Worm (Caenorhabditis elegans) whole organism, L4 larva: ENCODE results near the gene msp-36.

Experiments used
- F49E8.2 ChIP-seq: sonication (generic microtip); optimal IDR thresholded peaks from 2 replicates; lab custom pipeline; 2016; ENCODE audit warnings: missing compliant biosample characterization, mild to moderate bottlenecking, missing genetic modification characterization, borderline replicate concordance
- T20F7.1 ChIP-seq: fragments of 200-800 bp; sonication (Bioruptor generic); optimal IDR thresholded peaks from 2 replicates; lab custom pipeline; 2018; ENCODE audit warnings: mild to moderate bottlenecking, missing genetic modification characterization, missing compliant biosample characterization
- Y105C5A.15 ChIP-seq: fragments of 200-800 bp; sonication (Bioruptor generic); IDR thresholded peaks from 2 replicates; pipeline ENCODE4 v1.3.6; 2022; ENCODE audit warnings: missing genetic modification characterization, missing compliant biosample characterization
- Y75B8A.6 ChIP-seq: fragments of 200-800 bp; sonication (Bioruptor generic); IDR thresholded peaks from 2 replicates; pipeline ENCODE4 v1.3.6; 2022; ENCODE audit warnings: missing genetic modification reagents, missing genetic modification characterization, missing compliant biosample characterization
- aha-1 ChIP-seq: fragments of 150-350 bp; peaks from one replicate; lab custom pipeline; 2014; ENCODE audit warnings: missing biosample characterization, missing genetic modification characterization
- aly-2 ChIP-seq: sonication (generic microtip); optimal IDR thresholded peaks from 2 replicates; lab custom pipeline; 2018; ENCODE audit warnings: missing biosample characterization, missing genetic modification characterization
- ceh-20 ChIP-seq: fragments of 200-800 bp; sonication (Bioruptor generic); IDR thresholded peaks from 2 replicates; pipeline ENCODE4 v1.3.6; 2022; ENCODE audit warnings: missing genetic modification reagents, missing genetic modification characterization, missing compliant biosample characterization
- ceh-62 ChIP-seq: sonication (generic microtip); optimal IDR thresholded peaks from 2 replicates; lab custom pipeline; 2017; ENCODE audit warnings: missing biosample characterization, missing genetic modification characterization
- daf-16 ChIP-seq, 3 experiments: sonication (generic microtip); optimal IDR thresholded peaks; 2 replicates each; lab custom pipeline; 2016 to 2017; ENCODE audit warnings: missing genetic modification characterization in 3 of 3, missing genetic modification reagents in 3 of 3, mild to moderate bottlenecking in 2 of 3, missing compliant biosample characterization in 2 of 3, missing biosample characterization in 1 of 3, moderate library complexity in 1 of 3
- daf-8 ChIP-seq: fragments of 200-800 bp; sonication (Bioruptor generic); IDR thresholded peaks from 2 replicates; pipeline ENCODE4 v1.3.6; 2022; ENCODE audit warnings: missing genetic modification characterization, missing compliant biosample characterization
- dmd-6 ChIP-seq: fragments of 200-800 bp; sonication (Bioruptor generic); IDR thresholded peaks from 2 replicates; pipeline ENCODE4 v1.3.6; 2022; ENCODE audit warnings: missing genetic modification reagents, missing genetic modification characterization, missing compliant biosample characterization
- dmd-8 ChIP-seq: fragments of 200-800 bp; sonication (Bioruptor generic); IDR thresholded peaks from 2 replicates; pipeline ENCODE4 v1.3.6; 2022; ENCODE audit warnings: missing genetic modification characterization, missing compliant biosample characterization
- dpl-1 ChIP-seq: fragments of 150-350 bp; optimal IDR thresholded peaks from 2 replicates; lab custom pipeline; 2014; ENCODE audit warnings: missing biosample characterization, missing genetic modification reagents, missing genetic modification characterization
- egl-43 ChIP-seq: fragments of 200-800 bp; sonication (Bioruptor generic); IDR thresholded peaks from 2 replicates; pipeline ENCODE4 v1.3.6; 2022; ENCODE audit warnings: missing genetic modification reagents, missing genetic modification characterization, missing compliant biosample characterization
- lim-7 ChIP-seq: fragments of 200-800 bp; sonication (Bioruptor generic); IDR thresholded peaks from 2 replicates; pipeline ENCODE4 v1.3.6; 2022; ENCODE audit warnings: missing genetic modification characterization, missing compliant biosample characterization
- lin-1 ChIP-seq: fragments of 200-800 bp; sonication (Bioruptor generic); IDR thresholded peaks from 2 replicates; pipeline ENCODE4 v1.3.6; 2022; ENCODE audit warnings: missing genetic modification reagents, missing genetic modification characterization, missing compliant biosample characterization
- lin-38 ChIP-seq: fragments of 200-800 bp; sonication (Bioruptor generic); IDR thresholded peaks from 2 replicates; pipeline ENCODE4 v1.3.6; 2022; ENCODE audit warnings: missing genetic modification reagents, missing genetic modification characterization, missing compliant biosample characterization
- madf-9 ChIP-seq: fragments of 200-800 bp; sonication (Bioruptor generic); conservative IDR thresholded peaks from 2 replicates; pipeline ENCODE4 v1.3.6; 2022; ENCODE audit warnings: missing genetic modification reagents, missing genetic modification characterization, missing compliant biosample characterization
- mdl-1 ChIP-seq, 2 experiments: fragments of 150-350 bp in 1 of 2; sonication (generic microtip) in 1 of 2; optimal IDR thresholded peaks; 2 replicates each; lab custom pipeline; 2014 to 2017; ENCODE audit warnings: missing biosample characterization in 2 of 2, missing genetic modification characterization in 2 of 2
- mdt-29 ChIP-seq: fragments of 200-800 bp; sonication (Bioruptor generic); IDR thresholded peaks from 2 replicates; pipeline ENCODE4 v1.3.6; 2022; ENCODE audit warnings: missing genetic modification reagents, missing genetic modification characterization, missing compliant biosample characterization
- mes-2 ChIP-seq: sonication (generic microtip); optimal IDR thresholded peaks from 2 replicates; lab custom pipeline; 2016; ENCODE audit warnings: missing genotype, mild to moderate bottlenecking, missing genetic modification characterization, missing compliant biosample characterization; ENCODE audit not compliant: poor library complexity, severe bottlenecking
- nhr-102 ChIP-seq: sonication (generic microtip); optimal IDR thresholded peaks from 2 replicates; lab custom pipeline; 2016; ENCODE audit warnings: mild to moderate bottlenecking, missing genetic modification characterization, moderate library complexity, missing compliant biosample characterization
- nhr-237 ChIP-seq: sonication (generic microtip); optimal IDR thresholded peaks from 2 replicates; lab custom pipeline; 2017; ENCODE audit warnings: missing biosample characterization, missing genetic modification characterization
- nhr-28 ChIP-seq: fragments of 150-350 bp; optimal IDR thresholded peaks from 2 replicates; lab custom pipeline; 2014; ENCODE audit warnings: missing biosample characterization, missing genetic modification characterization
- nhr-48 ChIP-seq: sonication (generic microtip); optimal IDR thresholded peaks from 2 replicates; lab custom pipeline; 2016; ENCODE audit warnings: mild to moderate bottlenecking, missing genetic modification characterization, missing compliant biosample characterization
- nhr-76 ChIP-seq: fragments of 150-350 bp; optimal IDR thresholded peaks from 2 replicates; lab custom pipeline; 2014; ENCODE audit warnings: missing biosample characterization, missing genetic modification characterization
- pha-4 ChIP-seq, 2 experiments: fragments of 150-350 bp in 1 of 2; fragments of 200-800 bp in 1 of 2; sonication (Bioruptor generic) in 1 of 2; IDR thresholded peaks in 1 of 2; optimal IDR thresholded peaks in 1 of 2; 2 replicates each; pipeline versions ENCODE4 v1.3.6 to Lab custom; 2014 to 2022; ENCODE audit warnings: missing genetic modification characterization in 2 of 2, missing genetic modification reagents in 2 of 2, missing biosample characterization in 1 of 2, missing compliant biosample characterization in 1 of 2
- php-3 ChIP-seq: fragments of 200-800 bp; sonication (Bioruptor generic); IDR thresholded peaks from 2 replicates; pipeline ENCODE4 v1.3.6; 2022; ENCODE audit warnings: missing genetic modification reagents, missing genetic modification characterization, missing compliant biosample characterization
- pqm-1 ChIP-seq: sonication (generic microtip); optimal IDR thresholded peaks from 2 replicates; lab custom pipeline; 2017; ENCODE audit warnings: missing biosample characterization, missing genetic modification characterization
- snpc-4 ChIP-seq: fragments of 150-350 bp; optimal IDR thresholded peaks from 2 replicates; lab custom pipeline; 2014; ENCODE audit warnings: missing biosample characterization, missing genetic modification characterization
- spr-1 ChIP-seq: sonication (generic microtip); optimal IDR thresholded peaks from 2 replicates; lab custom pipeline; 2016; ENCODE audit warnings: mild to moderate bottlenecking, missing genetic modification characterization, missing compliant biosample characterization
- tag-97 ChIP-seq: fragments of 200-800 bp; sonication (Bioruptor generic); IDR thresholded peaks from 2 replicates; pipeline ENCODE4 v1.3.6; 2022; ENCODE audit warnings: missing genetic modification characterization, missing compliant biosample characterization
- unc-130 ChIP-seq: sonication (generic microtip); optimal IDR thresholded peaks from 2 replicates; lab custom pipeline; 2016; ENCODE audit warnings: missing genetic modification reagents, missing genetic modification characterization, missing compliant biosample characterization
- unc-62 ChIP-seq, 3 experiments: fragments of 150-350 bp in 1 of 3; sonication (generic microtip); optimal IDR thresholded peaks in 2 of 3; peaks in 1 of 3; 1 replicate in 1 of 3; 2 replicates in 2 of 3; lab custom pipeline; 2014 to 2017; ENCODE audit warnings: missing biosample characterization in 3 of 3, missing genetic modification characterization in 3 of 3, missing genetic modification reagents in 3 of 3, missing genotype in 1 of 3
- zfp-3 ChIP-seq: fragments of 200-800 bp; sonication (Bioruptor generic); conservative IDR thresholded peaks from 2 replicates; pipeline ENCODE4 v1.3.6; 2022; ENCODE audit warnings: missing genetic modification reagents, missing genetic modification characterization, missing compliant biosample characterization
- zip-2 ChIP-seq: fragments of 150-350 bp; optimal IDR thresholded peaks from 2 replicates; lab custom pipeline; 2014; ENCODE audit warnings: missing biosample characterization, missing genetic modification characterization
- ztf-7 ChIP-seq: fragments of 150-350 bp; optimal IDR thresholded peaks from 2 replicates; lab custom pipeline; 2014; ENCODE audit warnings: missing biosample characterization, missing genetic modification characterization

Gene msp-36

DNA sequence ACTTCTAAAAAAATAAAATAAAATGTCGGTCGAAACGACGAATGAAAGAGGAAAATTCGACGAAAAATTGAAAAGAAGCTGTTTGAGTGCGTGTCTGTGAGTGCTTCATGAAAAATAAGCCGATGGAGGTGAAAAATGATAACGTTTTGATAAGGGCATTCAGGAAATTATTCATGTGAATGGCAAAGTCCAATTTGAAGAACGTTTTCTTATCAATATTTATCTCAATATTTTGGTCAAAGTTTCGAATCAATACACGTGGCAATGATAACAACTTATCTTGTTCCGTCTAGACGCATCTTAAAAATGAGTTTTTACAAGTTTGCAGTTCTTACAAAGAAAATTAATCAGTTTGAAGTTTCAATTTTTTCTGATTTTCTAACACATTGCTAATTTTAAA, 36.1 kb upstream of the msp-36 start (continued):
- TF ChIP-seq pha-4 (GFP tag; IDR thresholded peaks at IDR 0.05; lab: Robert Waterston, UW) = 0 out of 2 replicates have a peak, but pooled peaks have one; percentile 16
- TF ChIP-seq pha-4 (tag; optimal IDR thresholded peaks at IDR 0.05; lab: Kevin White, UChicago) = no peak
- TF ChIP-seq T20F7.1 (GFP tag; lab: Kevin White, UChicago) = peak; percentile 21
- TF ChIP-seq ceh-20 = no peak
- peak; percentile 91 for TF ChIP-seq pqm-1
- TF ChIP-seq lin-1 (GFP tag; lab: Robert Waterston, UW) = 0 out of 2 replicates have a peak, but pooled peaks have one; percentile 11
- TF ChIP-seq egl-43 (GFP tag; lab: Robert Waterston, UW) = no peak
- peak in 1 of 2 experiments; percentile 38 for TF ChIP-seq daf-16 (GFP tag; optimal IDR thresholded peaks at IDR 0.05; lab: Kevin White, UChicago)
- TF ChIP-seq daf-16 (tag; optimal IDR thresholded peaks at IDR 0.05; lab: Kevin White, UChicago) = peak; percentile 88
- TF ChIP-seq nhr-76 (tag; lab: Kevin White, UChicago) = no peak
- peak; percentile 57 for TF ChIP-seq nhr-28
- no peak for TF ChIP-seq zfp-3 (GFP tag; lab: Robert Waterston, UW)
- no peak for TF ChIP-seq F49E8.2 (tag; lab: Kevin White, UChicago)
- no peak for TF ChIP-seq ceh-62 (tag; lab: Kevin White, UChicago)
- TF ChIP-seq Y75B8A.6 (GFP tag; lab: Robert Waterston, UW) = no peak
- TF ChIP-seq dmd-6 = peak; percentile 90
- TF ChIP-seq nhr-48 (tag; lab: Kevin White, UChicago) = peak; percentile 43
- TF ChIP-seq unc-62 (GFP tag; optimal IDR thresholded peaks at IDR 0.05 in 1 of 2; lab: Kevin White, UChicago) = no peak
- no peak for TF ChIP-seq unc-62 (tag; optimal IDR thresholded peaks at IDR 0.05; lab: Kevin White, UChicago)
- no peak for TF ChIP-seq Y105C5A.15
- TF ChIP-seq nhr-102 (tag; lab: Kevin White, UChicago) = peak; percentile 31
- no peak for TF ChIP-seq dmd-8 (GFP tag; lab: Robert Waterston, UW)
- peak in 1 of 2 experiments; percentile 47 for TF ChIP-seq mdl-1 (tag; optimal IDR thresholded peaks at IDR 0.05; lab: Kevin White, UChicago)

DNA sequence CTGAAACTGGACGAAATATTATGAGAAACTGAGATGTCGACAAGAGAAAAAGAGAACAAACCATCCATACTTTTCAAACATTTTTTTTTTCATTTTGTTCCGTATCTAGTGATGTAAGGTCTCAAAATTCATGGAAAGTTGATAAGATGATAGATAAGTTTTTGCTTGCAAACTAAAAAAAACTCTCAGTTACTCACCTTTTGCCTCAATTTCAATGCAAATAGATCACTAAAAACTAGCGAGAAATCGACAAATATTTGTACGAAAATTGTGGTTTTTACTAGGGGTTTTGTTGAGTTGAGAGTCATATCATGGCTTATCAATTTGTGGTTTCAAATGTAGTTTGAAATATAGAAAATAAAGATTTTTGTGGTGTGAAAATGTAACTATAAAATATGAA, 34.4 kb upstream of the msp-36 start:
- no peak for TF ChIP-seq mdl-1 (tag; optimal IDR thresholded peaks at IDR 0.05; lab: Kevin White, UChicago)
- no peak for TF ChIP-seq php-3 (GFP tag; lab: Robert Waterston, UW)
- TF ChIP-seq nhr-102 (tag; lab: Kevin White, UChicago) = no peak
- TF ChIP-seq snpc-4 (tag; lab: Kevin White, UChicago) = no peak
- TF ChIP-seq Y105C5A.15 = no peak
- TF ChIP-seq madf-9 (GFP tag; lab: Robert Waterston, UW) = no peak
- no peak for TF ChIP-seq pha-4 (GFP tag; IDR thresholded peaks at IDR 0.05; lab: Robert Waterston, UW)
- TF ChIP-seq pha-4 (tag; optimal IDR thresholded peaks at IDR 0.05; lab: Kevin White, UChicago) = no peak
- no peak for TF ChIP-seq daf-8 (GFP tag; lab: Robert Waterston, UW)
- no peak for TF ChIP-seq dpl-1
- no peak for TF ChIP-seq nhr-237 (tag; lab: Kevin White, UChicago)
- no peak for TF ChIP-seq nhr-28
- no peak for TF ChIP-seq zip-2 (tag; lab: Kevin White, UChicago)
- TF ChIP-seq nhr-76 (tag; lab: Kevin White, UChicago) = no peak
- TF ChIP-seq tag-97 (GFP tag; lab: Robert Waterston, UW) = no peak
- no peak for TF ChIP-seq mes-2
- no peak for TF ChIP-seq mdt-29 (GFP tag; lab: Robert Waterston, UW)
- TF ChIP-seq daf-16 (GFP tag; optimal IDR thresholded peaks at IDR 0.05; lab: Kevin White, UChicago) = no peak
- TF ChIP-seq daf-16 (tag; optimal IDR thresholded peaks at IDR 0.05; lab: Kevin White, UChicago) = peak; percentile 50
- no peak for TF ChIP-seq unc-130 (GFP tag; lab: Kevin White, UChicago)
- TF ChIP-seq lin-38 = no peak
- peak; percentile 34 for TF ChIP-seq dmd-6
- TF ChIP-seq aly-2 (tag; lab: Kevin White, UChicago) = no peak
- no peak for TF ChIP-seq lim-7 (GFP tag; lab: Robert Waterston, UW)
- TF ChIP-seq ztf-7 (tag; lab: Kevin White, UChicago) = no peak
- TF ChIP-seq spr-1 (tag; lab: Kevin White, UChicago) = no peak
- peak; percentile 2 for TF ChIP-seq pqm-1
- TF ChIP-seq aha-1 (tag; lab: Kevin White, UChicago) = peak; percentile 59
